Fruit fly (Drosophila melanogaster) whole organism, embryonic: Measurements from ENCODE around the gene krz.

Experiments used
- Ada2b ChIP-seq: fragments of 200-800 bp; sonication (Bioruptor generic); IDR thresholded peaks from 2 replicates; pipeline ENCODE4 v1.3.6; 2022; ENCODE audit warnings: missing biosample characterization, missing genetic modification characterization
- CG1024 ChIP-seq: fragments of 200-800 bp; sonication (Bioruptor generic); IDR thresholded peaks from 2 replicates; pipeline ENCODE4 v1.3.6; 2022; ENCODE audit warnings: missing biosample characterization, missing genetic modification characterization
- CG10267 ChIP-seq: fragments of 200-800 bp; sonication (Bioruptor generic); optimal IDR thresholded peaks from 2 replicates; lab custom pipeline; 2018; ENCODE audit warnings: missing biosample characterization, mild to moderate bottlenecking, missing genetic modification characterization, moderate library complexity
- CG10274 ChIP-seq: fragments of 200-800 bp; sonication (Bioruptor generic); optimal IDR thresholded peaks from 3 replicates; lab custom pipeline; 2017; ENCODE audit warnings: missing biosample characterization, mild to moderate bottlenecking, missing genetic modification characterization
- CG10462 ChIP-seq: fragments of 200-800 bp; sonication (Bioruptor generic); optimal IDR thresholded peaks from 2 replicates; lab custom pipeline; 2016; ENCODE audit warnings: missing biosample characterization, missing genetic modification characterization
- CG10565 ChIP-seq: fragments of 200-800 bp; sonication (Bioruptor generic); optimal IDR thresholded peaks from 3 replicates; lab custom pipeline; 2016; ENCODE audit warnings: missing biosample characterization, mild to moderate bottlenecking, missing genetic modification characterization
- CG10979 ChIP-seq: fragments of 200-800 bp; sonication (Bioruptor generic); optimal IDR thresholded peaks from 2 replicates; lab custom pipeline; 2018; ENCODE audit warnings: missing biosample characterization, mild to moderate bottlenecking, missing genetic modification characterization, moderate library complexity
- CG11560 ChIP-seq: fragments of 200-800 bp; sonication (Bioruptor generic); IDR thresholded peaks from 3 replicates; pipeline ENCODE4 v1.3.6; 2022; ENCODE audit warnings: missing biosample characterization, missing genetic modification characterization
- CG12071 ChIP-seq: fragments of 200-800 bp; sonication (Bioruptor generic); optimal IDR thresholded peaks from 3 replicates; lab custom pipeline; 2018; ENCODE audit warnings: missing biosample characterization, mild to moderate bottlenecking, missing genetic modification characterization
- CG12155 ChIP-seq: fragments of 200-800 bp; sonication (Bioruptor generic); optimal IDR thresholded peaks from 3 replicates; lab custom pipeline; 2016; ENCODE audit warnings: missing biosample characterization, missing genetic modification characterization
- CG12219 ChIP-seq: fragments of 200-800 bp; sonication (Bioruptor generic); optimal IDR thresholded peaks from 3 replicates; lab custom pipeline; 2018; ENCODE audit warnings: missing biosample characterization, mild to moderate bottlenecking, missing genetic modification characterization
- CG13287 ChIP-seq: fragments of 200-800 bp; sonication (Bioruptor generic); IDR thresholded peaks from 2 replicates; pipeline ENCODE4 v1.3.6; 2022; ENCODE audit warnings: missing biosample characterization, missing genetic modification characterization; ENCODE audit not compliant: partially characterized antibody
- CG15269 ChIP-seq: fragments of 200-800 bp; sonication (Bioruptor generic); optimal IDR thresholded peaks from 2 replicates; lab custom pipeline; 2018; ENCODE audit warnings: missing biosample characterization, mild to moderate bottlenecking, missing genetic modification characterization, moderate library complexity
- CG17912 ChIP-seq: fragments of 200-800 bp; sonication (Bioruptor generic); optimal IDR thresholded peaks from 2 replicates; lab custom pipeline; 2018; ENCODE audit warnings: missing biosample characterization, mild to moderate bottlenecking, missing genetic modification characterization
- CG2129 ChIP-seq: fragments of 200-800 bp; sonication (Bioruptor generic); IDR thresholded peaks from 2 replicates; pipeline ENCODE4 v1.3.6; 2022; ENCODE audit warnings: missing biosample characterization, missing genetic modification characterization; ENCODE audit not compliant: partially characterized antibody
- CG30020 ChIP-seq: fragments of 200-800 bp; optimal IDR thresholded peaks from 2 replicates; lab custom pipeline; 2019; ENCODE audit warnings: missing biosample characterization, mild to moderate bottlenecking, missing genetic modification characterization, moderate library complexity
- CG3281 ChIP-seq: fragments of 200-800 bp; sonication (Bioruptor generic); optimal IDR thresholded peaks from 3 replicates; lab custom pipeline; 2017; ENCODE audit warnings: missing biosample characterization, mild to moderate bottlenecking, missing genetic modification characterization
- CG5180 ChIP-seq: fragments of 200-800 bp; sonication (Bioruptor generic); optimal IDR thresholded peaks from 3 replicates; lab custom pipeline; 2017; ENCODE audit warnings: missing biosample characterization, missing genetic modification characterization, mild to moderate bottlenecking, moderate library complexity, missing genetic modification reagents
- CG8478 ChIP-seq: fragments of >200 bp; optimal IDR thresholded peaks from 2 replicates; lab custom pipeline; 2018
- CG9437 ChIP-seq: fragments of 200-800 bp; sonication (Bioruptor generic); optimal IDR thresholded peaks from 2 replicates; lab custom pipeline; 2018; ENCODE audit warnings: missing biosample characterization, mild to moderate bottlenecking, missing genetic modification characterization
- CG9817 ChIP-seq: fragments of 200-800 bp; sonication (Bioruptor generic); optimal IDR thresholded peaks from 2 replicates; lab custom pipeline; 2018; ENCODE audit warnings: missing biosample characterization, mild to moderate bottlenecking, missing genetic modification characterization, moderate library complexity
- Dek ChIP-seq: fragments of 200-800 bp; sonication (Bioruptor generic); optimal IDR thresholded peaks from 3 replicates; lab custom pipeline; 2019; ENCODE audit warnings: missing biosample characterization, mild to moderate bottlenecking, missing genetic modification characterization, moderate library complexity
- Dfd ChIP-seq, 2 experiments: fragments of >200 bp; optimal IDR thresholded peaks; 2 replicates each; lab custom pipeline; 2017; ENCODE audit warnings: missing biosample characterization in 2 of 2, missing genetic modification characterization in 2 of 2
- Eip74EF ChIP-seq, 2 experiments: fragments of 200-800 bp in 1 of 2; fragments of >200 bp in 1 of 2; sonication (Bioruptor generic) in 1 of 2; optimal IDR thresholded peaks; 2 replicates each; lab custom pipeline; 2017 to 2019; ENCODE audit warnings: missing biosample characterization in 2 of 2, missing genetic modification characterization in 2 of 2, mild to moderate bottlenecking in 1 of 2, moderate library complexity in 1 of 2
- HLH3B ChIP-seq: fragments of 200-800 bp; sonication (Bioruptor generic); IDR thresholded peaks from 2 replicates; pipeline ENCODE4 v1.3.6; 2022; ENCODE audit warnings: missing biosample characterization, missing genetic modification characterization
- HLH54F ChIP-seq: fragments of 200-800 bp; sonication (Bioruptor generic); optimal IDR thresholded peaks from 3 replicates; lab custom pipeline; 2016; ENCODE audit warnings: missing biosample characterization, missing genetic modification characterization
- Hmr ChIP-seq: fragments of 200-800 bp; sonication (Bioruptor generic); optimal IDR thresholded peaks from 3 replicates; lab custom pipeline; 2017; ENCODE audit warnings: mild to moderate bottlenecking, missing biosample characterization, missing genetic modification reagents, missing genetic modification characterization
- Max ChIP-seq: fragments of 200-800 bp; sonication (Bioruptor generic); optimal IDR thresholded peaks from 2 replicates; lab custom pipeline; 2016; ENCODE audit warnings: missing biosample characterization, mild to moderate bottlenecking, missing genetic modification characterization
- Med ChIP-seq: fragments of 200-800 bp; sonication (Bioruptor generic); peaks from one replicate; lab custom pipeline; 2016; ENCODE audit warnings: missing biosample characterization, missing genetic modification characterization, mild to moderate bottlenecking, inconsistent platforms, moderate library complexity
- Neu2 ChIP-seq: fragments of 200-800 bp; sonication (Bioruptor generic); optimal IDR thresholded peaks from 3 replicates; lab custom pipeline; 2016; ENCODE audit warnings: missing biosample characterization, missing genetic modification characterization, borderline replicate concordance
- Poxn ChIP-seq: fragments of 200-800 bp; sonication (Bioruptor generic); IDR thresholded peaks from 2 replicates; pipeline ENCODE4 v1.3.6; 2022; ENCODE audit warnings: missing biosample characterization, missing genetic modification characterization
- Ravus ChIP-seq: fragments of 200-800 bp; sonication (Bioruptor generic); IDR thresholded peaks from 2 replicates; pipeline ENCODE4 v1.3.6; 2022; ENCODE audit warnings: missing biosample characterization, missing genetic modification characterization
- Sry-β ChIP-seq: fragments of 200-800 bp; sonication (Bioruptor generic); optimal IDR thresholded peaks from 2 replicates; lab custom pipeline; 2018; ENCODE audit warnings: missing biosample characterization, mild to moderate bottlenecking, missing genetic modification characterization, moderate library complexity
- TFAM ChIP-seq: fragments of 200-800 bp; sonication (Bioruptor generic); optimal IDR thresholded peaks from 2 replicates; lab custom pipeline; 2017; ENCODE audit warnings: missing biosample characterization, missing genetic modification characterization, inconsistent platforms
- ase ChIP-seq: fragments of 200-800 bp; sonication (Bioruptor generic); IDR thresholded peaks from 3 replicates; pipeline ENCODE4 v1.3.6; 2022; ENCODE audit warnings: missing biosample characterization, missing genetic modification characterization
- br ChIP-seq: fragments of >200 bp; optimal IDR thresholded peaks from 2 replicates; lab custom pipeline; 2017
- cato ChIP-seq: fragments of 200-800 bp; sonication (Bioruptor generic); optimal IDR thresholded peaks from 2 replicates; lab custom pipeline; 2016; ENCODE audit warnings: missing biosample characterization, missing genetic modification characterization, borderline replicate concordance
- da ChIP-seq: fragments of 200-800 bp; sonication (Bioruptor generic); optimal IDR thresholded peaks from 2 replicates; lab custom pipeline; 2016; ENCODE audit warnings: missing biosample characterization, missing genetic modification characterization
- dan ChIP-seq: fragments of 200-800 bp; sonication (Bioruptor generic); IDR thresholded peaks from 2 replicates; pipeline ENCODE4 v1.3.6; 2022; ENCODE audit warnings: missing biosample characterization, missing genetic modification characterization
- dmrt11E ChIP-seq: fragments of 200-800 bp; sonication (Bioruptor generic); optimal IDR thresholded peaks from 3 replicates; lab custom pipeline; 2018; ENCODE audit warnings: missing biosample characterization, mild to moderate bottlenecking, missing genetic modification characterization, moderate library complexity
- ems ChIP-seq: fragments of 200-800 bp; sonication (Bioruptor generic); optimal IDR thresholded peaks from 3 replicates; lab custom pipeline; 2016; ENCODE audit warnings: missing biosample characterization, missing genetic modification characterization
- gfzf ChIP-seq: fragments of 200-800 bp; sonication (Bioruptor generic); optimal IDR thresholded peaks from 2 replicates; lab custom pipeline; 2016; ENCODE audit warnings: missing biosample characterization, mild to moderate bottlenecking, missing genetic modification characterization, moderate library complexity
- gro ChIP-seq: fragments of 200-800 bp; sonication (Bioruptor generic); optimal IDR thresholded peaks from 2 replicates; lab custom pipeline; 2016; ENCODE audit warnings: missing biosample characterization, missing genetic modification characterization
- h ChIP-seq: fragments of >200 bp; optimal IDR thresholded peaks from 2 replicates; lab custom pipeline; 2017
- jing ChIP-seq: fragments of 200-800 bp; sonication (Bioruptor generic); optimal IDR thresholded peaks from 2 replicates; lab custom pipeline; 2018; ENCODE audit warnings: missing biosample characterization, mild to moderate bottlenecking, missing genetic modification characterization
- pb ChIP-seq: fragments of 200-800 bp; sonication (Bioruptor generic); optimal IDR thresholded peaks from 3 replicates; lab custom pipeline; 2016; ENCODE audit warnings: missing biosample characterization, missing genetic modification characterization
- pros ChIP-seq: fragments of 200-800 bp; sonication (Bioruptor generic); optimal IDR thresholded peaks from 3 replicates; lab custom pipeline; 2019; ENCODE audit warnings: missing biosample characterization, mild to moderate bottlenecking, missing genetic modification characterization, moderate library complexity
- ro ChIP-seq: fragments of 200-800 bp; sonication (Bioruptor generic); IDR thresholded peaks from 2 replicates; pipeline ENCODE4 v1.3.6; 2022; ENCODE audit warnings: missing biosample characterization, missing genetic modification characterization
- sd ChIP-seq: fragments of 200-800 bp; sonication (Bioruptor generic); optimal IDR thresholded peaks from 3 replicates; lab custom pipeline; 2018; ENCODE audit warnings: missing biosample characterization, mild to moderate bottlenecking, missing genetic modification characterization, moderate library complexity
- sr ChIP-seq: fragments of 200-800 bp; sonication (Bioruptor generic); IDR thresholded peaks from 3 replicates; pipeline ENCODE4 v1.3.6; 2022; ENCODE audit warnings: missing biosample characterization, missing genetic modification characterization
- tx ChIP-seq: fragments of 200-800 bp; sonication (Bioruptor generic); optimal IDR thresholded peaks from 2 replicates; lab custom pipeline; 2016; ENCODE audit warnings: missing biosample characterization, missing genetic modification characterization
- unpg ChIP-seq: fragments of 200-800 bp; sonication (Bioruptor generic); optimal IDR thresholded peaks from 3 replicates; lab custom pipeline; 2018; ENCODE audit warnings: missing biosample characterization, mild to moderate bottlenecking, missing genetic modification characterization, moderate library complexity
- zen ChIP-seq: fragments of 200-800 bp; sonication (Bioruptor generic); optimal IDR thresholded peaks from 3 replicates; lab custom pipeline; 2018; ENCODE audit warnings: missing biosample characterization, mild to moderate bottlenecking, missing genetic modification characterization, moderate library complexity

The krz gene

DNA sequence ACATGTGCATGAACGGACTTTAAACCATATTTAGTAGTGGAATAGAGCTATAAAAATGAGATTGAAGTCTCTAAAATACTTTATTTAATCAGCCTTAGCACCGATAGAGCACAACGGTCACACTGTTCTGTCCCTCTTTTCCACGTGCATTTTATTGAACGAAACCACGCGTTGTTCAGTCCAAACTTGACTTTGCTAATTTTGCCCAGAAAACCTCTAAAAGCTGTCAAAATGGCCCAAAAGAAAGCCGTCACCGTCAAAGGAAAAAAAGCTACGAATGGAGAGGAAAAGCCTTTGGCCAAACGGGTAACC is 667 bp upstream of the krz start (continued):
- TF ChIP-seq CG10462 (GFP tag; lab: Kevin White, UChicago) (no peak), CG2129 (GFP tag; lab: Robert Waterston, UW) (0 out of 2 replicates have a peak, but pooled peaks have one; percentile 12), Neu2 (GFP tag; lab: Kevin White, UChicago) (no peak), CG12219 (GFP tag; lab: Kevin White, UChicago) (no peak), Sry-β (GFP tag; lab: Kevin White, UChicago) (no peak), gfzf (GFP tag; lab: Kevin White, UChicago) (peak; percentile 57), CG5180 (no peak), CG8478 (no peak), CG17912 (no peak), TFAM (GFP tag; lab: Kevin White, UChicago) (no peak), CG30020 (tag; lab: Kevin White, UChicago) (peak; percentile 35), jing (GFP tag; lab: Kevin White, UChicago) (no peak), CG10267 (tag; lab: Kevin White, UChicago) (no peak), cato (GFP tag; lab: Kevin White, UChicago) (no peak), pb (GFP tag; lab: Kevin White, UChicago) (no peak), ase (GFP tag; lab: Robert Waterston, UW) (no peak), Dfd (GFP tag; optimal IDR thresholded peaks at IDR 0.05; lab: Kevin White, UChicago) (no peak), zen (tag; lab: Kevin White, UChicago) (no peak), da (GFP tag; lab: Kevin White, UChicago) (no peak), br (no peak), CG13287 (GFP tag; lab: Robert Waterston, UW) (no peak), Ravus (no peak), Hmr (no peak), Poxn (GFP tag; lab: Robert Waterston, UW) (no peak), HLH3B (GFP tag; lab: Robert Waterston, UW) (0 out of 2 replicates have a peak, but pooled peaks have one; percentile 19), CG1024 (GFP tag; lab: Robert Waterston, UW) (no peak; the same call in 1 of the 2 replicates), CG9817 (no peak), dmrt11E (tag; lab: Kevin White, UChicago) (no peak), tx (no peak), Ada2b (GFP tag; lab: Robert Waterston, UW) (no peak), Eip74EF (GFP tag; optimal IDR thresholded peaks at IDR 0.05; lab: Kevin White, UChicago) (no peak), ro (GFP tag; lab: Robert Waterston, UW) (no peak), Med (GFP tag; lab: Kevin White, UChicago) (peak; percentile 89), sr (no peak), unpg (GFP tag; lab: Kevin White, UChicago) (no peak), CG10979 (tag; lab: Kevin White, UChicago) (no peak), dan (GFP tag; lab: Robert Waterston, UW) (no peak), CG11560 (tag; lab: Robert Waterston, UW) (no peak), sd (tag; lab: Kevin White, UChicago) (no peak), CG3281 (GFP tag; lab: Kevin White, UChicago) (no peak), CG15269 (tag; lab: Kevin White, UChicago) (no peak), h (lab: Kevin White, UChicago) (no peak), CG10565 (GFP tag; lab: Kevin White, UChicago) (no peak), Max (GFP tag; lab: Kevin White, UChicago) (peak; percentile 72), HLH54F (GFP tag; lab: Kevin White, UChicago) (no peak), CG9437 (GFP tag; lab: Kevin White, UChicago) (no peak), CG12155 (GFP tag; lab: Kevin White, UChicago) (no peak), gro (GFP tag; lab: Kevin White, UChicago) (no peak), pros (no peak), CG10274 (GFP tag; lab: Kevin White, UChicago) (no peak), Dek (no peak), CG12071 (GFP tag; lab: Kevin White, UChicago) (no peak), ems (no peak)
